Worm (Caenorhabditis elegans): ENCODE results near the gene C36H8.1.

- no peak for TF ChIP-seq cnd-1 (tag; optimal IDR thresholded peaks at IDR 0.05)
- no peak for TF ChIP-seq zip-8 (tag; optimal IDR thresholded peaks at IDR 0.05)
- TF ChIP-seq drap-1 (GFP tag; optimal IDR thresholded peaks at IDR 0.05) = no peak
- TF ChIP-seq pha-4 (tag; optimal IDR thresholded peaks at IDR 0.05) = no peak
- TF ChIP-seq ceh-83 (GFP tag; optimal IDR thresholded peaks at IDR 0.05) = no peak
These were observed 12.9 kb upstream of the C36H8.1 start, which contains the start of gene flp-9 for ce11 chrIV:12757470-12757869.
